Worm (Caenorhabditis elegans) whole organism, L4 larva: ENCODE data around the gene cyp-43A1.

Experiments
- F37D6.2 ChIP-seq: sonication (generic microtip); optimal IDR thresholded peaks from 2 replicates; lab custom pipeline; 2016; ENCODE audit warnings: mild to moderate bottlenecking, missing genetic modification characterization, missing compliant biosample characterization
- lin-13 ChIP-seq: fragments of 150-350 bp; optimal IDR thresholded peaks from 2 replicates; lab custom pipeline; 2014; ENCODE audit warnings: missing biosample characterization, missing genetic modification reagents, missing genetic modification characterization
- nhr-25 ChIP-seq: sonication (generic microtip); optimal IDR thresholded peaks from 2 replicates; lab custom pipeline; 2017; ENCODE audit warnings: missing genetic modification characterization, mild to moderate bottlenecking, missing compliant biosample characterization, antibody characterized with exemption, moderate library complexity, borderline replicate concordance; ENCODE audit not compliant: insufficient read depth
- zfp-3 ChIP-seq: fragments of 200-800 bp; sonication (Bioruptor generic); conservative IDR thresholded peaks from 2 replicates; pipeline ENCODE4 v1.3.6; 2022; ENCODE audit warnings: missing genetic modification reagents, missing genetic modification characterization, missing compliant biosample characterization

DNA sequence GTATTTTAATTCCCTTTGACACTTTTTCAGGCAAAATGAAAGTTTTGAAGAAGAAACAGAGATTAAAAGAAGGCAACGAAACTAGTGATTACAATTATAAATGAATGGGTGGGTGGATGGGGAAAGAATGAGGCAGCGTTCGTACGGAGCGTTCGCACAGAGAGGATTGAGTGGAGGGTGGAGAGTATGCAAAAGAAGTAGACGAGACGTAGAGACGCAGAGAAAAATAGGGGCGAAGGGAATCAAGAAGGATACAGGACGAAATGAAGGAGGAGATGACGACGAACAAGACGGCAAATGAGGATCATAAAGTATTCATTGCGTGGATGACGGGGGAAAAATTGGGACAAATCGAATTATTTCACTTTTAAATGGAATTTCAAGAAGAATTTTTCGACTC, 50.4 kb downstream of the cyp-43A1 start:
- TF ChIP-seq zfp-3 (no peak), lin-13 (no peak), nhr-25 (tag; lab: Kevin White, UChicago) (no peak), F37D6.2 (no peak)
